Fruit fly (Drosophila melanogaster): ENCODE results near the gene CG12984.

Gene CG12984

dm6 chr3L:21031093-21031930, 39.8 kb downstream of the CG12984 start, which contains the start of the genes CG10584 and Polr3E (continued):
- TF ChIP-seq Doc3 (GFP tag; IDR thresholded peaks at IDR 0.05; ENCODE audit: partially characterized antibody) = peak; percentile 28; the same call in 1 of the 3 replicates
- no peak for TF ChIP-seq Hmx (GFP tag; optimal IDR thresholded peaks at IDR 0.05)
- peak; percentile 53 for TF ChIP-seq CG3995 (GFP tag; optimal IDR thresholded peaks at IDR 0.05)
- peak; percentile 90 for TF ChIP-seq az2 (GFP tag; optimal IDR thresholded peaks at IDR 0.05)
- TF ChIP-seq CG14965 (GFP tag; optimal IDR thresholded peaks at IDR 0.05; ENCODE audit: borderline replicate concordance) = no peak
- peak; percentile 86 for TF ChIP-seq Ptx1 (GFP tag; IDR thresholded peaks at IDR 0.05)
- TF ChIP-seq emc (GFP tag; optimal IDR thresholded peaks at IDR 0.05) = no peak
- TF ChIP-seq Hsf (GFP tag; optimal IDR thresholded peaks at IDR 0.05) = peak; percentile 61
- peak; percentile 83 for TF ChIP-seq CG8359 (GFP tag; optimal IDR thresholded peaks at IDR 0.05; ENCODE audit: borderline replicate concordance)
- peak; percentile 91 for TF ChIP-seq CG32532 (GFP tag; IDR thresholded peaks at IDR 0.05)
- TF ChIP-seq cato (GFP tag; optimal IDR thresholded peaks at IDR 0.05; ENCODE audit: borderline replicate concordance) = peak; percentile 83
- TF ChIP-seq CG18619 (GFP tag; optimal IDR thresholded peaks at IDR 0.05) = peak; percentile 94
- no peak for TF ChIP-seq ato (GFP tag; IDR thresholded peaks at IDR 0.05; ENCODE audit: partially characterized antibody)
- TF ChIP-seq CG6254 (GFP tag; optimal IDR thresholded peaks at IDR 0.05) = peak; percentile 90
- TF ChIP-seq lbe (GFP tag; optimal IDR thresholded peaks at IDR 0.05) = peak; percentile 88
- TF ChIP-seq Bdp1 (GFP tag; optimal IDR thresholded peaks at IDR 0.05) = peak; percentile 26
- peak; percentile 88 for TF ChIP-seq CG6683 (GFP tag; optimal IDR thresholded peaks at IDR 0.05)
- peak; percentile 92 for TF ChIP-seq Usf (GFP tag; optimal IDR thresholded peaks at IDR 0.05)
- TF ChIP-seq Scr (GFP tag; IDR thresholded peaks at IDR 0.05; ENCODE audit: partially characterized antibody) = peak; percentile 18; the same call in 1 of the 2 replicates
- TF ChIP-seq CG10431 (GFP tag; optimal IDR thresholded peaks at IDR 0.05) = peak; percentile 90
- peak; percentile 85 for TF ChIP-seq esg (GFP tag; conservative IDR thresholded peaks at IDR 0.05)
- no peak for TF ChIP-seq Dad (GFP tag; optimal IDR thresholded peaks at IDR 0.05)
- peak; percentile 96 for TF ChIP-seq CG17829 (tag; optimal IDR thresholded peaks at IDR 0.05)
- peak; percentile 92 for TF ChIP-seq gsb-n (tag; optimal IDR thresholded peaks at IDR 0.05)
- TF ChIP-seq Fer1 (GFP tag; optimal IDR thresholded peaks at IDR 0.05) = peak; percentile 96
- TF ChIP-seq CG11560 (tag; IDR thresholded peaks at IDR 0.05) = peak; percentile 51; the same call in 2 of the 3 replicates
- peak; percentile 3 for TF ChIP-seq Mad (GFP tag; optimal IDR thresholded peaks at IDR 0.05)
- peak; percentile 90 for TF ChIP-seq dysf (GFP tag; IDR thresholded peaks at IDR 0.05)
- peak; percentile 65 to 95 for TF ChIP-seq crp (GFP tag; optimal IDR thresholded peaks at IDR 0.05)
- TF ChIP-seq bbx (GFP tag; IDR thresholded peaks at IDR 0.05; ENCODE audit: partially characterized antibody) = no peak
- TF ChIP-seq tap (tag; optimal IDR thresholded peaks at IDR 0.05) = peak; percentile 90
- peak; percentile 72; the same call in 1 of the 2 replicates for TF ChIP-seq CG11247 (GFP tag; IDR thresholded peaks at IDR 0.05)
- no peak for TF ChIP-seq fru (optimal IDR thresholded peaks at IDR 0.05)
- TF ChIP-seq inv (GFP tag; IDR thresholded peaks at IDR 0.05; ENCODE audit: partially characterized antibody) = no peak
- TF ChIP-seq CG1602 (GFP tag; optimal IDR thresholded peaks at IDR 0.05) = peak; percentile 90
- TF ChIP-seq CG1647 (GFP tag; optimal IDR thresholded peaks at IDR 0.05) = peak; percentile 17
- TF ChIP-seq lola (GFP tag; optimal IDR thresholded peaks at IDR 0.05) = peak in 1 of 3 experiments; percentile 95
- no peak for TF ChIP-seq NC2α (GFP tag; optimal IDR thresholded peaks at IDR 0.05)
- TF ChIP-seq CG6175 (GFP tag; IDR thresholded peaks at IDR 0.05) = peak; percentile 84
- TF ChIP-seq en (GFP tag; optimal IDR thresholded peaks at IDR 0.05) = no peak
- TF ChIP-seq pan (optimal IDR thresholded peaks at IDR 0.05) = no peak
- peak in 1 of 2 experiments; percentile 79 for TF ChIP-seq pan (GFP tag; optimal IDR thresholded peaks at IDR 0.05 in 1 of 2, IDR thresholded peaks at IDR 0.05 in 1 of 2)
- TF ChIP-seq ems (GFP tag; optimal IDR thresholded peaks at IDR 0.05) = peak; percentile 41
- peak; percentile 62; the same call in 2 of the 3 replicates for TF ChIP-seq jigr1 (GFP tag; IDR thresholded peaks at IDR 0.05)
- TF ChIP-seq CG12942 (GFP tag; optimal IDR thresholded peaks at IDR 0.05) = peak; percentile 89
- TF ChIP-seq Nf-YC (tag; optimal IDR thresholded peaks at IDR 0.05) = peak; percentile 93
- peak; percentile 92 for TF ChIP-seq CG8388 (GFP tag; optimal IDR thresholded peaks at IDR 0.05)
- TF ChIP-seq Sry-β (GFP tag; optimal IDR thresholded peaks at IDR 0.05) = peak; percentile 55
